Fruit fly (Drosophila melanogaster): ENCODE data around the gene CG31265.

dm6 chr3R:17178140-17178539 is 50.1 kb downstream of the CG31265 start:
- no peak for TF ChIP-seq ttk (optimal IDR thresholded peaks at IDR 0.05)
- no peak for TF ChIP-seq h (optimal IDR thresholded peaks at IDR 0.05)
- no peak for TF ChIP-seq insv (optimal IDR thresholded peaks at IDR 0.05)
